Fruit fly (Drosophila melanogaster): ENCODE data around the gene ERR.

ERR gene

dm6 chr3L:8151727-8152199 is 34.7 kb downstream of the ERR start, which contains the start of gene CG13676:
CG13676 (minus strand) TSS chr3L:8151813.
- TF ChIP-seq GATAd (GFP tag; optimal IDR thresholded peaks at IDR 0.05): no peak
- no peak for TF ChIP-seq N (GFP tag; optimal IDR thresholded peaks at IDR 0.05)
- TF ChIP-seq jim (GFP tag; optimal IDR thresholded peaks at IDR 0.05): no peak
- no peak for TF ChIP-seq sv (GFP tag; optimal IDR thresholded peaks at IDR 0.05)
- TF ChIP-seq rgr (GFP tag; optimal IDR thresholded peaks at IDR 0.05): no peak
- TF ChIP-seq lola (GFP tag; optimal IDR thresholded peaks at IDR 0.05): no peak
- peak; percentile 6 for TF ChIP-seq Sp1 (GFP tag; optimal IDR thresholded peaks at IDR 0.05)
- no peak for TF ChIP-seq CG32264 (GFP tag; optimal IDR thresholded peaks at IDR 0.05)
- no peak for TF ChIP-seq Jra (GFP tag; optimal IDR thresholded peaks at IDR 0.05)
- peak; percentile 79 to 83 for TF ChIP-seq dl (GFP tag; optimal IDR thresholded peaks at IDR 0.05; ENCODE audit: insufficient read depth in 1 of 2, partially characterized antibody in 2 of 2)
- no peak for TF ChIP-seq Hr83 (GFP tag; optimal IDR thresholded peaks at IDR 0.05; ENCODE audit: poor library complexity, severe bottlenecking)
- no peak for TF ChIP-seq usp (GFP tag; optimal IDR thresholded peaks at IDR 0.05)
- peak; percentile 76 for TF ChIP-seq Rel (GFP tag; optimal IDR thresholded peaks at IDR 0.05)
- TF ChIP-seq Rel (tag; optimal IDR thresholded peaks at IDR 0.05): no peak
- no peak for TF ChIP-seq pan (optimal IDR thresholded peaks at IDR 0.05)
- no peak for TF ChIP-seq Hr78 (GFP tag; optimal IDR thresholded peaks at IDR 0.05)
- no peak for TF ChIP-seq ey (GFP tag; optimal IDR thresholded peaks at IDR 0.05)
- TF ChIP-seq CrebA (GFP tag; optimal IDR thresholded peaks at IDR 0.05; ENCODE audit: borderline replicate concordance): peak; percentile 20
- no peak for TF ChIP-seq brk (GFP tag; optimal IDR thresholded peaks at IDR 0.05)
- TF ChIP-seq Vsx2 (GFP tag; optimal IDR thresholded peaks at IDR 0.05; ENCODE audit: partially characterized antibody): peak; percentile 67
- peak; percentile 44 for TF ChIP-seq Dif (GFP tag; optimal IDR thresholded peaks at IDR 0.05; ENCODE audit: partially characterized antibody)
- no peak for TF ChIP-seq dmrt93B (GFP tag; optimal IDR thresholded peaks at IDR 0.05)
- no peak for TF ChIP-seq fru (GFP tag; optimal IDR thresholded peaks at IDR 0.05)

dm6 chr3L:8150812-8151211 is 35.7 kb downstream of the ERR start:
- TF ChIP-seq Vsx2 (GFP tag; optimal IDR thresholded peaks at IDR 0.05; ENCODE audit: partially characterized antibody) (no peak), HLH106 (tag; optimal IDR thresholded peaks at IDR 0.05) (peak; percentile 23)

- no peak for TF ChIP-seq dmrt93B (GFP tag; optimal IDR thresholded peaks at IDR 0.05)
- TF ChIP-seq rgr (GFP tag; optimal IDR thresholded peaks at IDR 0.05): no peak
- no peak for TF ChIP-seq dsf (GFP tag; optimal IDR thresholded peaks at IDR 0.05; ENCODE audit: borderline replicate concordance)
- no peak for TF ChIP-seq tai (GFP tag; optimal IDR thresholded peaks at IDR 0.05)
- no peak for TF ChIP-seq brk (GFP tag; optimal IDR thresholded peaks at IDR 0.05)
- no peak for TF ChIP-seq Jra (GFP tag; optimal IDR thresholded peaks at IDR 0.05)
- TF ChIP-seq CG9705 (GFP tag; optimal IDR thresholded peaks at IDR 0.05): no peak
- no peak for TF ChIP-seq Dif (GFP tag; optimal IDR thresholded peaks at IDR 0.05; ENCODE audit: partially characterized antibody)
Observed at dm6 chr3L:8150284-8150683, 36.2 kb downstream of the ERR start.

dm6 chr3L:8137448-8137906 is 49.0 kb downstream of the ERR start, which contains the start of the genes Setx and mus301:
Setx (minus strand) TSS chr3L:8137498.
mus301 (plus strand) TSS chr3L:8137808.
- TF ChIP-seq Dif (GFP tag; optimal IDR thresholded peaks at IDR 0.05; ENCODE audit: partially characterized antibody) (no peak), brk (GFP tag; optimal IDR thresholded peaks at IDR 0.05) (no peak), h (GFP tag; optimal IDR thresholded peaks at IDR 0.05) (peak; percentile 87), Vsx2 (GFP tag; optimal IDR thresholded peaks at IDR 0.05; ENCODE audit: partially characterized antibody) (no peak), Myc (optimal IDR thresholded peaks at IDR 0.05) (peak; percentile 39), foxo (GFP tag; optimal IDR thresholded peaks at IDR 0.05) (peak; percentile 17 to 89), CG9705 (GFP tag; optimal IDR thresholded peaks at IDR 0.05) (peak; percentile 76), woc (GFP tag; optimal IDR thresholded peaks at IDR 0.05) (no peak), CG32264 (GFP tag; optimal IDR thresholded peaks at IDR 0.05) (peak; percentile 74), HLH106 (tag; optimal IDR thresholded peaks at IDR 0.05) (peak; percentile 84), dsf (GFP tag; optimal IDR thresholded peaks at IDR 0.05; ENCODE audit: borderline replicate concordance) (peak; percentile 68), ey (GFP tag; optimal IDR thresholded peaks at IDR 0.05) (peak; percentile 77), lola (GFP tag; optimal IDR thresholded peaks at IDR 0.05) (no peak), rgr (GFP tag; optimal IDR thresholded peaks at IDR 0.05) (peak; percentile 84), psq (GFP tag; optimal IDR thresholded peaks at IDR 0.05) (peak; percentile 76), OdsH (GFP tag; optimal IDR thresholded peaks at IDR 0.05) (peak; percentile 72), sv (GFP tag; optimal IDR thresholded peaks at IDR 0.05) (peak; percentile 89), br (GFP tag; optimal IDR thresholded peaks at IDR 0.05) (peak; percentile 82), Sp1 (GFP tag; optimal IDR thresholded peaks at IDR 0.05) (peak; percentile 76)
